Worm (Caenorhabditis elegans): Measurements from ENCODE around the gene taf-3.

- no peak for TF ChIP-seq zag-1 (tag; optimal IDR thresholded peaks at IDR 0.05)
- TF ChIP-seq mdl-1 (tag; optimal IDR thresholded peaks at IDR 0.05), result no peak
Measured at ce11 chrX:16327229-16327628, 5.0 kb upstream of the taf-3 start.

Data from whole organism, L3 larva.